Worm (Caenorhabditis elegans): ENCODE data around the gene ZK1127.3.

ce11 chrII:7053649-7054048 lies 1.4 kb upstream of the ZK1127.3 start, which contains the start of gene ZK1127.4:
- TF ChIP-seq ztf-29 (GFP tag; IDR thresholded peaks at IDR 0.05) (no peak), ztf-23 (GFP tag; IDR thresholded peaks at IDR 0.05) (no peak), flt-1 (GFP tag; IDR thresholded peaks at IDR 0.05) (no peak), klf-2 (GFP tag; conservative IDR thresholded peaks at IDR 0.05) (no peak), ref-1 (GFP tag; conservative IDR thresholded peaks at IDR 0.05) (no peak)
